Worm (Caenorhabditis elegans): ENCODE results near the gene scyl-1.

ce11 chrV:13021540-13021939 lies 20.0 kb downstream of the scyl-1 start:
- TF ChIP-seq egl-27 (tag; optimal IDR thresholded peaks at IDR 0.05): no peak
- TF ChIP-seq nhr-237 (tag; optimal IDR thresholded peaks at IDR 0.05): no peak
- TF ChIP-seq alr-1 (tag; optimal IDR thresholded peaks at IDR 0.05): no peak
- TF ChIP-seq F13H6.1 (tag; optimal IDR thresholded peaks at IDR 0.05): no peak
- TF ChIP-seq ceh-82 (tag; optimal IDR thresholded peaks at IDR 0.05): no peak
- TF ChIP-seq elt-1 (tag; optimal IDR thresholded peaks at IDR 0.05): no peak
- TF ChIP-seq R02D3.7 (tag; optimal IDR thresholded peaks at IDR 0.05): no peak
- no peak for TF ChIP-seq ama-1 (optimal IDR thresholded peaks at IDR 0.05)
- no peak for TF ChIP-seq lsy-2 (tag; optimal IDR thresholded peaks at IDR 0.05)
- TF ChIP-seq mdl-1 (tag; optimal IDR thresholded peaks at IDR 0.05): no peak
- no peak for TF ChIP-seq crh-2 (tag; optimal IDR thresholded peaks at IDR 0.05)

Data from whole organism, L2 larva.